Worm (Caenorhabditis elegans) whole organism, midembryonic: ENCODE results near the gene fbxb-61.

Source experiments
- T22C8.4 ChIP-seq: fragments of 200-800 bp; sonication (Bioruptor generic); IDR thresholded peaks from 2 replicates; pipeline ENCODE4 v1.3.6; 2022; ENCODE audit warnings: missing genetic modification characterization, missing compliant biosample characterization
- cog-1 ChIP-seq: sonication (generic microtip); optimal IDR thresholded peaks from 2 replicates; lab custom pipeline; 2016; ENCODE audit warnings: missing genetic modification characterization, missing compliant biosample characterization
- klf-2 ChIP-seq: fragments of 200-800 bp; sonication (Bioruptor generic); conservative IDR thresholded peaks from 2 replicates; pipeline ENCODE4 v1.3.6; 2022; ENCODE audit warnings: missing genetic modification reagents, missing genetic modification characterization, missing compliant biosample characterization
- med-1 ChIP-seq: sonication (generic microtip); optimal IDR thresholded peaks from 2 replicates; lab custom pipeline; 2017; ENCODE audit warnings: missing genetic modification characterization, mild to moderate bottlenecking, missing compliant biosample characterization, antibody characterized with exemption, missing genetic modification reagents; ENCODE audit not compliant: insufficient read depth
- ref-1 ChIP-seq: fragments of 200-800 bp; sonication (Bioruptor generic); conservative IDR thresholded peaks from 2 replicates; pipeline ENCODE4 v1.3.6; 2022; ENCODE audit warnings: missing genetic modification reagents, missing genetic modification characterization, missing compliant biosample characterization
- tab-1 ChIP-seq: fragments of 200-800 bp; sonication (Bioruptor generic); IDR thresholded peaks from 2 replicates; pipeline ENCODE4 v1.3.6; 2022; ENCODE audit warnings: missing genetic modification characterization, missing compliant biosample characterization
- ztf-29 ChIP-seq: fragments of 200-800 bp; sonication (Bioruptor generic); IDR thresholded peaks from 2 replicates; pipeline ENCODE4 v1.3.6; 2022; ENCODE audit warnings: missing genetic modification reagents, missing genetic modification characterization, missing compliant biosample characterization

- TF ChIP-seq T22C8.4 (GFP tag; lab: Robert Waterston, UW) (peak; percentile 64), ref-1 (GFP tag; lab: Robert Waterston, UW) (no peak), cog-1 (tag; lab: Kevin White, UChicago) (no peak), tab-1 (no peak), med-1 (GFP tag; lab: Kevin White, UChicago) (no peak), ztf-29 (no peak), klf-2 (no peak)
Measured at ce11 chrV:19337333-19337732, 33.4 kb downstream of the fbxb-61 start.
